Worm (Caenorhabditis elegans) whole organism, L3 larva: ENCODE results near the gene mex-5.

Source experiments
- R02D3.7 ChIP-seq: fragments of 150-350 bp; optimal IDR thresholded peaks from 2 replicates; lab custom pipeline; 2014; ENCODE audit warnings: missing biosample characterization, missing genetic modification characterization
- ZK546.5 ChIP-seq: sonication (generic microtip); optimal IDR thresholded peaks from 2 replicates; lab custom pipeline; 2017; ENCODE audit warnings: missing biosample characterization, missing genetic modification characterization
- ama-1 ChIP-seq: fragments of 150-350 bp; optimal IDR thresholded peaks from 2 replicates; lab custom pipeline; 2018
- ceh-16 ChIP-seq: sonication (generic microtip); optimal IDR thresholded peaks from 2 replicates; lab custom pipeline; 2017; ENCODE audit warnings: missing biosample characterization, missing genetic modification characterization
- ceh-28 ChIP-seq: fragments of 150-350 bp; optimal IDR thresholded peaks from 2 replicates; lab custom pipeline; 2014; ENCODE audit warnings: missing biosample characterization, missing genetic modification reagents, missing genetic modification characterization
- ceh-82 ChIP-seq: fragments of 150-350 bp; optimal IDR thresholded peaks from 2 replicates; lab custom pipeline; 2014; ENCODE audit warnings: missing biosample characterization, missing genetic modification characterization
- ceh-9 ChIP-seq: sonication (generic microtip); optimal IDR thresholded peaks from 2 replicates; lab custom pipeline; 2018; ENCODE audit warnings: missing biosample characterization, missing genetic modification characterization
- egl-27 ChIP-seq: sonication (generic microtip); optimal IDR thresholded peaks from 4 replicates; lab custom pipeline; 2017; ENCODE audit warnings: missing biosample characterization, missing genetic modification reagents, missing genetic modification characterization
- egl-5 ChIP-seq: fragments of 150-350 bp; optimal IDR thresholded peaks from 2 replicates; lab custom pipeline; 2017; ENCODE audit warnings: missing biosample characterization, missing genetic modification reagents, missing genetic modification characterization, inconsistent platforms
- elt-1 ChIP-seq: fragments of 150-350 bp; optimal IDR thresholded peaks from 2 replicates; lab custom pipeline; 2014; ENCODE audit warnings: missing biosample characterization, missing genetic modification characterization
- elt-2 ChIP-seq: sonication (generic microtip); optimal IDR thresholded peaks from 2 replicates; lab custom pipeline; 2016; ENCODE audit warnings: missing genetic modification reagents, mild to moderate bottlenecking, missing genetic modification characterization, missing compliant biosample characterization
- elt-3 ChIP-seq, 3 experiments: fragments of 150-350 bp in 1 of 3; sonication (generic microtip) in 2 of 3; optimal IDR thresholded peaks; 2 replicates in 2 of 3; 4 replicates in 1 of 3; lab custom pipeline; 2014 to 2017; ENCODE audit warnings: missing biosample characterization in 3 of 3, missing genetic modification characterization in 3 of 3
- eor-1 ChIP-seq, 2 experiments: fragments of 150-350 bp; optimal IDR thresholded peaks; 2 replicates each; lab custom pipeline; 2014 to 2018; ENCODE audit warnings: missing biosample characterization in 2 of 2, missing genetic modification characterization in 2 of 2
- fkh-10 ChIP-seq: sonication (generic microtip); optimal IDR thresholded peaks from 2 replicates; lab custom pipeline; 2017; ENCODE audit warnings: missing biosample characterization, missing genetic modification reagents, missing genetic modification characterization
- fos-1 ChIP-seq: fragments of 150-350 bp; optimal IDR thresholded peaks from 2 replicates; lab custom pipeline; 2014; ENCODE audit warnings: missing biosample characterization, missing genetic modification characterization
- jun-1 ChIP-seq: fragments of 150-350 bp; optimal IDR thresholded peaks from 2 replicates; lab custom pipeline; 2014; ENCODE audit warnings: missing biosample characterization, missing genetic modification reagents, missing genetic modification characterization
- lsy-12 ChIP-seq: sonication (generic microtip); optimal IDR thresholded peaks from 2 replicates; lab custom pipeline; 2016; ENCODE audit warnings: mild to moderate bottlenecking, missing genetic modification characterization, missing compliant biosample characterization
- mml-1 ChIP-seq: fragments of 150-350 bp; sonication (generic microtip); optimal IDR thresholded peaks from 3 replicates; lab custom pipeline; 2014; ENCODE audit warnings: missing biosample characterization, missing genetic modification characterization
- nfya-1 ChIP-seq: sonication (generic microtip); optimal IDR thresholded peaks from 2 replicates; lab custom pipeline; 2017; ENCODE audit warnings: missing genetic modification characterization, mild to moderate bottlenecking, missing compliant biosample characterization, antibody characterized with exemption, moderate library complexity; ENCODE audit not compliant: insufficient read depth
- nhr-11 ChIP-seq: fragments of 150-350 bp; optimal IDR thresholded peaks from 2 replicates; lab custom pipeline; 2014; ENCODE audit warnings: missing biosample characterization, missing genetic modification characterization
- nhr-23 ChIP-seq: fragments of 150-350 bp; optimal IDR thresholded peaks from 2 replicates; lab custom pipeline; 2014; ENCODE audit warnings: missing biosample characterization, missing genetic modification reagents, missing genetic modification characterization
- nhr-25 ChIP-seq: sonication (generic microtip); optimal IDR thresholded peaks from 2 replicates; lab custom pipeline; 2017; ENCODE audit warnings: missing biosample characterization, missing genetic modification characterization
- nhr-28 ChIP-seq: fragments of 150-350 bp; optimal IDR thresholded peaks from 2 replicates; lab custom pipeline; 2014; ENCODE audit warnings: missing biosample characterization, missing genetic modification characterization
- nhr-43 ChIP-seq: sonication (generic microtip); optimal IDR thresholded peaks from 2 replicates; lab custom pipeline; 2016; ENCODE audit warnings: mild to moderate bottlenecking, missing genetic modification characterization, missing compliant biosample characterization; ENCODE audit not compliant: poor library complexity, severe bottlenecking
- nhr-67 ChIP-seq: fragments of 150-350 bp; optimal IDR thresholded peaks from 2 replicates; lab custom pipeline; 2014; ENCODE audit warnings: missing biosample characterization, missing genetic modification characterization
- nhr-76 ChIP-seq: fragments of 150-350 bp; sonication (generic microtip); optimal IDR thresholded peaks from 5 replicates; lab custom pipeline; 2014; ENCODE audit warnings: missing biosample characterization, missing genetic modification characterization
- nhr-77 ChIP-seq: fragments of 150-350 bp; optimal IDR thresholded peaks from 2 replicates; lab custom pipeline; 2014; ENCODE audit warnings: missing biosample characterization, missing genetic modification characterization
- pha-4 ChIP-seq: fragments of 150-350 bp; optimal IDR thresholded peaks from 2 replicates; lab custom pipeline; 2014; ENCODE audit warnings: missing biosample characterization, missing genetic modification reagents, missing genetic modification characterization
- pqm-1 ChIP-seq: fragments of 150-350 bp; optimal IDR thresholded peaks from 2 replicates; lab custom pipeline; 2017; ENCODE audit warnings: missing biosample characterization, missing genetic modification characterization, inconsistent platforms
- sea-2 ChIP-seq: fragments of 150-350 bp; sonication (generic microtip); optimal IDR thresholded peaks from 4 replicates; lab custom pipeline; 2014; ENCODE audit warnings: missing biosample characterization, missing genetic modification reagents, missing genetic modification characterization
- skn-1 ChIP-seq: fragments of 150-350 bp; optimal IDR thresholded peaks from 2 replicates; lab custom pipeline; 2014; ENCODE audit warnings: missing biosample characterization, missing genetic modification characterization
- tbx-2 ChIP-seq: sonication (generic microtip); optimal IDR thresholded peaks from 2 replicates; lab custom pipeline; 2016; ENCODE audit warnings: mild to moderate bottlenecking, missing genetic modification characterization, missing compliant biosample characterization
- unc-62 ChIP-seq: fragments of 150-350 bp; sonication (generic microtip); optimal IDR thresholded peaks from 4 replicates; lab custom pipeline; 2014; ENCODE audit warnings: missing biosample characterization, missing genetic modification reagents, missing genetic modification characterization
- zag-1 ChIP-seq: fragments of 150-350 bp; optimal IDR thresholded peaks from 2 replicates; lab custom pipeline; 2014; ENCODE audit warnings: missing biosample characterization, missing genetic modification characterization
- ztf-4 ChIP-seq: fragments of 150-350 bp; optimal IDR thresholded peaks from 2 replicates; lab custom pipeline; 2014; ENCODE audit warnings: missing biosample characterization, missing genetic modification characterization

mex-5 gene

DNA sequence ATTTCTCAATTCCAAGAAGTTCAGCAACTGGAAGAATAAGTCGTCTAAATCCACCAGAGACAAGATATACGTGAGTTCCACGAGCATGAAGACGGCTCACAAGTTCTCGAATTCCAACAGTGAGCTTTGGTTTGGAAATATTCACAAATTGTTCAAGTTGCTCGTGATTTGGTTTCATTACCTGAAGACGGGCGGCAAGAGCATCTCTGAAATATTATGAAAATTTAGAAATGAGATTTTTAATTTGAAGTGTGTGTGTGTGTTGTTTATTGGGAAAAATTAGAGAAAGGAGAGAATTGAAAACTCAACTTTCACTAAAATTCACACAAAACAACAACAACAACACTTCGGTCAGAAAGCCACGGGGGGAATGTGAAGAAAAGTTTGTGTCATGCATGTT is 37.2 kb downstream of the mex-5 start:
- TF ChIP-seq egl-27 (tag; lab: Kevin White, UChicago), result no peak
- no peak for TF ChIP-seq tbx-2 (tag; lab: Kevin White, UChicago)
- TF ChIP-seq fos-1 (tag; lab: Kevin White, UChicago), result no peak
- TF ChIP-seq zag-1, result no peak
- TF ChIP-seq ceh-16 (tag; lab: Kevin White, UChicago), result no peak

DNA sequence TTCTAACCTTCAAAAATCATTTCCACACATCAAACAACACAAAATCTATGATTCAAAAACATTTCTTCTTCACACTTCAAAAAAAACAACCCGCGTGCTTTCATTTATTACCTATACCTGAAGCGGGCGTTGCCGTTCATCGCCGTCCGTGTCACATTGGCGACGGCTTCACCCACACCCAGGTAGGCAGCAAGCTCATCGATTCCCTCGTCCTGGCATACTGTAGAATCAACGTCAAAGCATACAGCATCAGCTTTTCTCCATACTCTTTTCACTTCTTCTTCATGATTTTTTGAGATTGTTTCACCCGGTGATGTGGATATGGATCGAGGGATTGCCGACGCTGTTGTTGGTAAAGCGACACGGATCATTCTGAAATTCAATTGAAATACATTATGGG is 38.7 kb downstream of the mex-5 start:
- peak; percentile 72 for TF ChIP-seq ama-1 (lab: Kevin White, UChicago)
- no peak for TF ChIP-seq nhr-76 (tag; lab: Kevin White, UChicago)
- peak; percentile 10 for TF ChIP-seq nhr-43 (tag; lab: Kevin White, UChicago)
- TF ChIP-seq, all 47 proteins: peak for 2

DNA sequence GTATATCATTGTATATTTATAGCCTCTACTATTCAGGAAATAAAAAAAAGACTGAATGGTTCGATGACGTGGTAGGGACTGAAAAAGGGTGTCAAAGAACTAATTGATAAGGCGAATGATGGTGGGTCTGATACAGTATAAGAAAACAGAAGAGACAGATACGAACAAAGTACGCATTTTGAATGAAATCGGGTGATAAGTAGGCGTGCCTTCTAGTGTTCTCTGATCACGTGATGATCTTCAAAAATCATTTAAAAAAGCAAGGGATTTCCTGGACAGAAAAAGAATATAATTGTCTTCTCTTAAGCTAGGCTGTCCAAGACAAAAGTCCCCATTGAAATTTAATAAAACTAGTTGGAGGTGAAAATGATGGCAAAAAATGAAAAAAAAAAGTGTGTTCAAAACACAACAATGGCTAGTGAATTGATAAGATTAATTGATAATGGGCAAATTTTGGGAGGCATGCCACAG is 39.8 kb downstream of the mex-5 start:
- TF ChIP-seq eor-1 (tag; optimal IDR thresholded peaks at IDR 0.05; lab: Kevin White, UChicago) (no peak), elt-2 (tag; lab: Kevin White, UChicago) (peak; percentile 90), lsy-12 (tag; lab: Kevin White, UChicago) (peak; percentile 47), nhr-25 (tag; lab: Kevin White, UChicago) (peak; percentile 54), nhr-23 (tag; lab: Kevin White, UChicago) (peak; percentile 87), jun-1 (tag; lab: Kevin White, UChicago) (peak; percentile 26), nhr-28 (tag; lab: Kevin White, UChicago) (peak; percentile 17), nhr-43 (tag; lab: Kevin White, UChicago) (peak; percentile 7), ztf-4 (tag; lab: Kevin White, UChicago) (peak; percentile 7), pqm-1 (peak; percentile 92), skn-1 (tag; lab: Kevin White, UChicago) (peak; percentile 61), ceh-28 (tag; lab: Kevin White, UChicago) (no peak), ZK546.5 (tag; lab: Kevin White, UChicago) (no peak), nfya-1 (tag; lab: Kevin White, UChicago) (peak; percentile 9), nhr-77 (tag; lab: Kevin White, UChicago) (peak; percentile 7), elt-3 (tag; optimal IDR thresholded peaks at IDR 0.05; lab: Kevin White, UChicago) (peak in 1 of 3 experiments; percentile 7)

DNA sequence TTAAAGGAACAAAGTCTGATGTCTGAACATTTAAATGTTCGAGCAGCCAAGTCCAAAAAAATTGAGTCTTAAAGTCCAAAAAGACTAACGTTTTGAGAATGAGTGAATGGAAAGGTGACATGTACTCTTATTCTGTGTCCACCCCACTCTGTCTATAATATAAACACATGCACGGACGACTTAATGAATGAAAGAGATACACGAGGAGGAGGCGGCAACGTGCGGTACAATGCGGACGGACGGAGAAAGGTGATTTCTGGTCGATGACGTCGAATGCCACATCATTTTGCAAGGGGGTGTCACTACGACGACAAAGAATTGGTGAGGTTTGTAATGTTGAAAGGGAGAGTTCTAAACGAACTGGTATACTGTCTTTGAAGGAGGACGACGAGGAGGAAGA is 41.2 kb downstream of the mex-5 start:
- TF ChIP-seq nhr-25 (tag; lab: Kevin White, UChicago) (peak; percentile 44), ama-1 (lab: Kevin White, UChicago) (peak; percentile 1), elt-3 (tag; optimal IDR thresholded peaks at IDR 0.05; lab: Kevin White, UChicago) (no peak), nhr-23 (tag; lab: Kevin White, UChicago) (peak; percentile 7), zag-1 (no peak), egl-5 (tag; lab: Kevin White, UChicago) (no peak), nhr-11 (tag; lab: Kevin White, UChicago) (no peak), nhr-43 (tag; lab: Kevin White, UChicago) (peak; percentile 64), lsy-12 (tag; lab: Kevin White, UChicago) (no peak), pqm-1 (peak; percentile 29), sea-2 (GFP tag; lab: Kevin White, UChicago) (no peak), fkh-10 (GFP tag; lab: Kevin White, UChicago) (no peak), ceh-16 (tag; lab: Kevin White, UChicago) (no peak), ceh-28 (tag; lab: Kevin White, UChicago) (no peak), mml-1 (tag; lab: Kevin White, UChicago) (no peak), ceh-82 (tag; lab: Kevin White, UChicago) (no peak), nhr-77 (tag; lab: Kevin White, UChicago) (no peak), nhr-67 (tag; lab: Kevin White, UChicago) (no peak), ceh-9 (tag; lab: Kevin White, UChicago) (no peak), ztf-4 (tag; lab: Kevin White, UChicago) (no peak), jun-1 (tag; lab: Kevin White, UChicago) (no peak), unc-62 (GFP tag; lab: Kevin White, UChicago) (no peak), nhr-28 (tag; lab: Kevin White, UChicago) (no peak), pha-4 (tag; lab: Kevin White, UChicago) (no peak), R02D3.7 (tag; lab: Kevin White, UChicago) (no peak), nfya-1 (tag; lab: Kevin White, UChicago) (no peak), elt-1 (tag; lab: Kevin White, UChicago) (no peak), elt-2 (tag; lab: Kevin White, UChicago) (no peak)
